Worm (Caenorhabditis elegans) whole organism, L4 larva: ENCODE results near the gene pitr-5.

ENCODE experiments used
- ama-1 ChIP-seq: fragments of 150-350 bp; optimal IDR thresholded peaks from 2 replicates; lab custom pipeline; 2014; ENCODE audit warnings: inconsistent platforms, mixed read lengths
- lin-1 ChIP-seq: fragments of 200-800 bp; sonication (Bioruptor generic); IDR thresholded peaks from 2 replicates; pipeline ENCODE4 v1.3.6; 2022; ENCODE audit warnings: missing genetic modification reagents, missing genetic modification characterization, missing compliant biosample characterization
- unc-62 ChIP-seq, 3 experiments: fragments of 150-350 bp in 1 of 3; sonication (generic microtip); optimal IDR thresholded peaks in 2 of 3; peaks in 1 of 3; 1 replicate in 1 of 3; 2 replicates in 2 of 3; lab custom pipeline; 2014 to 2017; ENCODE audit warnings: missing biosample characterization in 3 of 3, missing genetic modification characterization in 3 of 3, missing genetic modification reagents in 3 of 3, missing genotype in 1 of 3

ce11 chrV:7220973-7221519 lies 36.4 kb downstream of the pitr-5 start, which contains the start of the genes C13F10.8, C13F10.6 and kxd-1:
- peak in 1 of 2 experiments; percentile 32 for TF ChIP-seq unc-62 (GFP tag; optimal IDR thresholded peaks at IDR 0.05 in 1 of 2; lab: Kevin White, UChicago)
- no peak for TF ChIP-seq unc-62 (tag; optimal IDR thresholded peaks at IDR 0.05; lab: Kevin White, UChicago)
- TF ChIP-seq lin-1 (GFP tag; lab: Robert Waterston, UW): no peak
- no peak for TF ChIP-seq ama-1
